Worm (Caenorhabditis elegans) whole organism, L1 larva: ENCODE data around the gene F15B9.11.

Experiments used
- C34B4.2 ChIP-seq: sonication (generic microtip); optimal IDR thresholded peaks from 2 replicates; lab custom pipeline; 2017; ENCODE audit warnings: mild to moderate bottlenecking, missing genetic modification characterization, missing compliant biosample characterization
- F16B12.6 ChIP-seq: fragments of 150-350 bp; optimal IDR thresholded peaks from 2 replicates; lab custom pipeline; 2014; ENCODE audit warnings: missing biosample characterization, missing genetic modification characterization
- Y116A8C.19 ChIP-seq: sonication (generic microtip); optimal IDR thresholded peaks from 2 replicates; lab custom pipeline; 2016; ENCODE audit warnings: missing compliant biosample characterization, missing genetic modification characterization, borderline replicate concordance
- aha-1 ChIP-seq: fragments of 150-350 bp; optimal IDR thresholded peaks from 2 replicates; lab custom pipeline; 2014; ENCODE audit warnings: missing biosample characterization, missing genetic modification characterization
- alr-1 ChIP-seq: fragments of 200-800 bp; sonication (Bioruptor generic); optimal IDR thresholded peaks from 2 replicates; lab custom pipeline; 2018; ENCODE audit warnings: borderline replicate concordance, mild to moderate bottlenecking, missing genetic modification characterization, missing compliant biosample characterization
- ama-1 ChIP-seq: fragments of 150-350 bp; optimal IDR thresholded peaks from 2 replicates; lab custom pipeline; 2014
- ceh-8 ChIP-seq: fragments of 200-800 bp; sonication (Bioruptor generic); optimal IDR thresholded peaks from 2 replicates; lab custom pipeline; 2018; ENCODE audit warnings: mild to moderate bottlenecking, missing genetic modification characterization, moderate library complexity, missing compliant biosample characterization
- ceh-88 ChIP-seq: fragments of 200-800 bp; sonication (Bioruptor generic); IDR thresholded peaks from 2 replicates; pipeline ENCODE4 v1.3.6; 2022; ENCODE audit warnings: missing genetic modification characterization, missing compliant biosample characterization
- ces-1 ChIP-seq: fragments of 150-350 bp; optimal IDR thresholded peaks from 2 replicates; lab custom pipeline; 2014; ENCODE audit warnings: missing biosample characterization, missing genetic modification reagents, missing genetic modification characterization
- dpl-1 ChIP-seq, 3 experiments: fragments of 150-350 bp in 2 of 3; sonication (generic microtip) in 1 of 3; optimal IDR thresholded peaks; 2 replicates each; lab custom pipeline; 2014 to 2017; ENCODE audit warnings: missing biosample characterization in 3 of 3, missing genetic modification characterization in 3 of 3, missing genetic modification reagents in 3 of 3
- efl-3 ChIP-seq: fragments of 200-800 bp; sonication (Bioruptor generic); optimal IDR thresholded peaks from 2 replicates; lab custom pipeline; 2018; ENCODE audit warnings: mild to moderate bottlenecking, missing genetic modification characterization, missing compliant biosample characterization
- elt-2 ChIP-seq: sonication (generic microtip); optimal IDR thresholded peaks from 2 replicates; lab custom pipeline; 2016; ENCODE audit warnings: missing genetic modification characterization, mild to moderate bottlenecking, inconsistent platforms, missing compliant biosample characterization, missing genetic modification reagents
- elt-3 ChIP-seq, 6 experiments: fragments of 150-350 bp in 1 of 6; sonication (generic microtip); optimal IDR thresholded peaks; 2 replicates each; lab custom pipeline; 2017 to 2018; ENCODE audit warnings: missing biosample characterization in 6 of 6, missing genetic modification characterization in 6 of 6, inconsistent platforms in 1 of 6
- fkh-10 ChIP-seq: sonication (generic microtip); optimal IDR thresholded peaks from 2 replicates; lab custom pipeline; 2017; ENCODE audit warnings: missing biosample characterization, missing genetic modification reagents, missing genetic modification characterization
- fkh-4 ChIP-seq: sonication (generic microtip); optimal IDR thresholded peaks from 2 replicates; lab custom pipeline; 2016; ENCODE audit warnings: missing compliant biosample characterization, missing genetic modification characterization, borderline replicate concordance
- fos-1 ChIP-seq: fragments of 150-350 bp; optimal IDR thresholded peaks from 2 replicates; lab custom pipeline; 2014; ENCODE audit warnings: missing biosample characterization, missing genetic modification characterization
- grh-1 ChIP-seq: fragments of 200-800 bp; sonication (Bioruptor generic); IDR thresholded peaks from 2 replicates; pipeline ENCODE4 v1.3.6; 2022; ENCODE audit warnings: missing genetic modification reagents, missing genetic modification characterization, missing compliant biosample characterization
- hpl-2 ChIP-seq: fragments of 150-350 bp; optimal IDR thresholded peaks from 2 replicates; lab custom pipeline; 2014; ENCODE audit warnings: missing biosample characterization, missing genetic modification reagents, missing genetic modification characterization
- jun-1 ChIP-seq: fragments of 150-350 bp; optimal IDR thresholded peaks from 2 replicates; lab custom pipeline; 2014; ENCODE audit warnings: missing biosample characterization, missing genetic modification reagents, missing genetic modification characterization
- lin-13 ChIP-seq: fragments of 150-350 bp; optimal IDR thresholded peaks from 2 replicates; lab custom pipeline; 2014; ENCODE audit warnings: missing biosample characterization, missing genetic modification reagents, missing genetic modification characterization
- lin-14 ChIP-seq: fragments of 200-800 bp; sonication (Bioruptor generic); optimal IDR thresholded peaks from 2 replicates; lab custom pipeline; 2018; ENCODE audit warnings: mild to moderate bottlenecking, missing genetic modification characterization, moderate library complexity, missing compliant biosample characterization
- lin-15B ChIP-seq: fragments of 150-350 bp; sonication (generic microtip); optimal IDR thresholded peaks from 3 replicates; lab custom pipeline; 2014; ENCODE audit warnings: missing biosample characterization, missing genetic modification characterization
- lin-35 ChIP-seq, 2 experiments: fragments of 150-350 bp; optimal IDR thresholded peaks; 2 replicates each; lab custom pipeline; 2014; ENCODE audit warnings: missing biosample characterization in 2 of 2, missing genetic modification characterization in 2 of 2, missing genetic modification reagents in 2 of 2
- lir-3 ChIP-seq: sonication (generic microtip); optimal IDR thresholded peaks from 2 replicates; lab custom pipeline; 2016; ENCODE audit warnings: mild to moderate bottlenecking, missing genetic modification characterization, moderate library complexity, missing compliant biosample characterization; ENCODE audit not compliant: poor library complexity
- lsy-2 ChIP-seq, 2 experiments: fragments of 150-350 bp; optimal IDR thresholded peaks; 2 replicates each; lab custom pipeline; 2014; ENCODE audit warnings: missing biosample characterization in 2 of 2, missing genetic modification characterization in 2 of 2
- mab-9 ChIP-seq: fragments of 200-800 bp; sonication (Bioruptor generic); IDR thresholded peaks from 2 replicates; pipeline ENCODE4 v1.3.6; 2022; ENCODE audit warnings: missing genetic modification reagents, missing genetic modification characterization, missing compliant biosample characterization
- mdl-1 ChIP-seq, 2 experiments: fragments of 150-350 bp; optimal IDR thresholded peaks; 2 replicates each; lab custom pipeline; 2014 to 2017; ENCODE audit warnings: missing biosample characterization in 2 of 2, missing genetic modification characterization in 2 of 2, inconsistent platforms in 1 of 2
- mef-2 ChIP-seq: fragments of 150-350 bp; optimal IDR thresholded peaks from 2 replicates; lab custom pipeline; 2014; ENCODE audit warnings: missing biosample characterization, missing genetic modification characterization
- mep-1 ChIP-seq: fragments of 150-350 bp; optimal IDR thresholded peaks from 2 replicates; lab custom pipeline; 2014; ENCODE audit warnings: missing biosample characterization, missing genetic modification characterization
- nhr-11 ChIP-seq: fragments of 150-350 bp; optimal IDR thresholded peaks from 2 replicates; lab custom pipeline; 2014; ENCODE audit warnings: missing biosample characterization, missing genetic modification characterization
- nhr-12 ChIP-seq: sonication (generic microtip); optimal IDR thresholded peaks from 2 replicates; lab custom pipeline; 2017; ENCODE audit warnings: missing biosample characterization, missing genetic modification characterization
- nhr-19 ChIP-seq: fragments of 200-800 bp; sonication (Bioruptor generic); conservative IDR thresholded peaks from 2 replicates; pipeline ENCODE4 v1.3.6; 2022; ENCODE audit warnings: missing genetic modification characterization, missing compliant biosample characterization
- nhr-20 ChIP-seq: sonication (generic microtip); optimal IDR thresholded peaks from 2 replicates; lab custom pipeline; 2016; ENCODE audit warnings: mild to moderate bottlenecking, missing genetic modification characterization, missing compliant biosample characterization
- nhr-237 ChIP-seq: fragments of 150-350 bp; optimal IDR thresholded peaks from 2 replicates; lab custom pipeline; 2014; ENCODE audit warnings: missing biosample characterization, missing genetic modification characterization
- nhr-71 ChIP-seq: sonication (generic microtip); optimal IDR thresholded peaks from 2 replicates; lab custom pipeline; 2016; ENCODE audit warnings: mild to moderate bottlenecking, missing genetic modification characterization, moderate library complexity, missing compliant biosample characterization
- nhr-76 ChIP-seq: sonication (generic microtip); optimal IDR thresholded peaks from 2 replicates; lab custom pipeline; 2017; ENCODE audit warnings: missing biosample characterization, missing genetic modification characterization
- nhr-77 ChIP-seq: fragments of 150-350 bp; optimal IDR thresholded peaks from 2 replicates; lab custom pipeline; 2014; ENCODE audit warnings: missing biosample characterization, missing genetic modification characterization
- nhr-84 ChIP-seq: sonication (generic microtip); optimal IDR thresholded peaks from 2 replicates; lab custom pipeline; 2017; ENCODE audit warnings: missing biosample characterization, missing genetic modification characterization
- nhr-85 ChIP-seq: sonication (generic microtip); peaks from one replicate; lab custom pipeline; 2016; ENCODE audit warnings: missing genetic modification characterization, inconsistent platforms, missing compliant biosample characterization
- nhr-90 ChIP-seq: sonication (generic microtip); optimal IDR thresholded peaks from 2 replicates; lab custom pipeline; 2016; ENCODE audit warnings: mild to moderate bottlenecking, missing genetic modification characterization, missing compliant biosample characterization; ENCODE audit not compliant: poor library complexity
- pax-3 ChIP-seq: fragments of 200-800 bp; sonication (Bioruptor generic); optimal IDR thresholded peaks from 2 replicates; lab custom pipeline; 2018; ENCODE audit warnings: mild to moderate bottlenecking, missing genetic modification characterization, moderate library complexity, missing compliant biosample characterization
- pqm-1 ChIP-seq: sonication (generic microtip); optimal IDR thresholded peaks from 3 replicates; lab custom pipeline; 2017; ENCODE audit warnings: missing biosample characterization, missing genetic modification characterization
- skn-1 ChIP-seq: fragments of 150-350 bp; optimal IDR thresholded peaks from 2 replicates; lab custom pipeline; 2014; ENCODE audit warnings: missing biosample characterization, missing genetic modification characterization
- snpc-4 ChIP-seq: fragments of 150-350 bp; optimal IDR thresholded peaks from 2 replicates; lab custom pipeline; 2014; ENCODE audit warnings: missing biosample characterization, missing genetic modification characterization
- sox-4 ChIP-seq: sonication (generic microtip); optimal IDR thresholded peaks from 2 replicates; lab custom pipeline; 2016; ENCODE audit warnings: missing genetic modification characterization, missing compliant biosample characterization
- swsn-7 ChIP-seq: sonication (generic microtip); optimal IDR thresholded peaks from 2 replicates; lab custom pipeline; 2016; ENCODE audit warnings: missing genetic modification characterization, missing compliant biosample characterization
- unc-86 ChIP-seq: sonication (generic microtip); optimal IDR thresholded peaks from 2 replicates; lab custom pipeline; 2016; ENCODE audit warnings: missing genetic modification characterization, missing compliant biosample characterization
- unc-98 ChIP-seq: fragments of 200-800 bp; sonication (Bioruptor generic); IDR thresholded peaks from 2 replicates; pipeline ENCODE4 v1.3.6; 2022; ENCODE audit warnings: missing genetic modification characterization, missing compliant biosample characterization
- vab-15 ChIP-seq: sonication (generic microtip); optimal IDR thresholded peaks from 2 replicates; lab custom pipeline; 2017; ENCODE audit warnings: missing genotype, mild to moderate bottlenecking, missing genetic modification characterization, missing compliant biosample characterization
- zip-4 ChIP-seq: fragments of 200-800 bp; sonication (Bioruptor generic); optimal IDR thresholded peaks from 2 replicates; lab custom pipeline; 2018; ENCODE audit warnings: mild to moderate bottlenecking, missing genetic modification characterization, moderate library complexity, missing compliant biosample characterization
- ztf-11 ChIP-seq, 2 experiments: sonication (generic microtip); optimal IDR thresholded peaks; 2 replicates each; lab custom pipeline; 2016 to 2017; ENCODE audit warnings: missing genetic modification characterization in 2 of 2, missing biosample characterization in 1 of 2, missing compliant biosample characterization in 1 of 2
- ztf-4 ChIP-seq: fragments of 150-350 bp; optimal IDR thresholded peaks from 2 replicates; lab custom pipeline; 2014; ENCODE audit warnings: missing biosample characterization, missing genetic modification characterization

Gene F15B9.11

DNA sequence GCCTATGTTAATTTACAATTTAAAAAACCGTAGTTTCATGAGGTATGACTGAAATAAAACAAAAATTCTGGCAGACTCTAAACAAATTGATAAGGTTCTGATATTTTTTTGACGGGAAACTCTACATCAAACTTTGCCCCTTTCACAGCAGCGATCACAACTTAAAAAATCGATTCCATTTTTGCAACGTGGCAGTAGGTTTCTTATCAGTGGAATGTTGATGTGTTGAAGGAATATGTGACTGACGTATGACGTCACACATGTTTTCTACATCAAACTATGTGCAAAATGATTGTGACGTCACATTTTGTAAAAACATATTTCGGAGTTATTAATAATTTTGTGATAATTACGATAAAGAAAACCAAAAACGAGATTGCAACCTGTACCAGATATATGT lies 19.2 kb upstream of the F15B9.11 start:
- peak; percentile 18 for TF ChIP-seq nhr-20 (tag; lab: Kevin White, UChicago)
- TF ChIP-seq grh-1, result no peak
- TF ChIP-seq nhr-77 (tag; lab: Kevin White, UChicago), result no peak
- TF ChIP-seq swsn-7, result no peak
- TF ChIP-seq lin-35 (GFP tag; optimal IDR thresholded peaks at IDR 0.05; lab: Kevin White, UChicago), result peak in 1 of 2 experiments; percentile 21
- TF ChIP-seq elt-2 (tag; lab: Kevin White, UChicago), result peak; percentile 93
- TF ChIP-seq snpc-4 (tag; lab: Kevin White, UChicago), result no peak
- peak; percentile 5 for TF ChIP-seq nhr-71 (tag; lab: Kevin White, UChicago)
- no peak for TF ChIP-seq skn-1
- no peak for TF ChIP-seq C34B4.2 (tag; lab: Kevin White, UChicago)
- TF ChIP-seq unc-86 (tag; lab: Kevin White, UChicago), result no peak
- no peak for TF ChIP-seq ceh-8
- no peak for TF ChIP-seq nhr-84 (tag; lab: Kevin White, UChicago)

- TF ChIP-seq lir-3 (tag; lab: Kevin White, UChicago) (no peak), nhr-19 (no peak), elt-3 (tag; optimal IDR thresholded peaks at IDR 0.05; lab: Kevin White, UChicago) (no peak), fos-1 (tag; lab: Kevin White, UChicago) (no peak), nhr-11 (tag; lab: Kevin White, UChicago) (no peak), nhr-90 (tag; lab: Kevin White, UChicago) (no peak), fkh-10 (no peak), mep-1 (tag; lab: Kevin White, UChicago) (no peak), efl-3 (GFP tag; lab: Kevin White, UChicago) (no peak), F16B12.6 (tag; lab: Kevin White, UChicago) (no peak), ces-1 (GFP tag; lab: Kevin White, UChicago) (no peak), Y116A8C.19 (tag; lab: Kevin White, UChicago) (no peak), pqm-1 (tag; lab: Kevin White, UChicago) (no peak), lin-14 (GFP tag; lab: Kevin White, UChicago) (peak; percentile 84), nhr-77 (tag; lab: Kevin White, UChicago) (no peak), sox-4 (no peak), aha-1 (tag; lab: Kevin White, UChicago) (no peak), mef-2 (tag; lab: Kevin White, UChicago) (no peak), zip-4 (GFP tag; lab: Kevin White, UChicago) (no peak), grh-1 (no peak), vab-15 (tag; lab: Kevin White, UChicago) (no peak), lin-13 (no peak), dpl-1 (GFP tag; optimal IDR thresholded peaks at IDR 0.05; lab: Kevin White, UChicago) (peak in 2 of 3 experiments; percentile 8 to 14), mab-9 (GFP tag; lab: Robert Waterston, UW) (no peak), nhr-20 (tag; lab: Kevin White, UChicago) (peak; percentile 51), lsy-2 (tag; optimal IDR thresholded peaks at IDR 0.05; lab: Kevin White, UChicago) (peak; percentile 0 to 37), jun-1 (tag; lab: Kevin White, UChicago) (no peak), fkh-4 (tag; lab: Kevin White, UChicago) (no peak), nhr-85 (tag; lab: Kevin White, UChicago) (peak; percentile 52), mdl-1 (tag; optimal IDR thresholded peaks at IDR 0.05; lab: Kevin White, UChicago) (no peak), ceh-8 (no peak), ztf-11 (tag; optimal IDR thresholded peaks at IDR 0.05; lab: Kevin White, UChicago) (no peak), pax-3 (tag; lab: Kevin White, UChicago) (no peak), nhr-84 (tag; lab: Kevin White, UChicago) (no peak), nhr-237 (no peak), nhr-76 (tag; lab: Kevin White, UChicago) (no peak), nhr-12 (tag; lab: Kevin White, UChicago) (no peak), swsn-7 (peak; percentile 31), hpl-2 (GFP tag; lab: Kevin White, UChicago) (no peak), unc-98 (GFP tag; lab: Robert Waterston, UW) (no peak), ama-1 (lab: Kevin White, UChicago) (no peak), lin-15B (no peak), ceh-88 (GFP tag; lab: Robert Waterston, UW) (no peak), alr-1 (tag; lab: Kevin White, UChicago) (no peak), ztf-4 (no peak)
These were observed 17.1 kb upstream of the F15B9.11 start for ce11 chrV:13009843-13010242.
